Worm (Caenorhabditis elegans) whole organism, mixed stage, embryonic: Measurements from ENCODE around the gene srz-99.

Source experiments
- M03D4.4 ChIP-seq: sonication (generic microtip); optimal IDR thresholded peaks from 2 replicates; lab custom pipeline; 2017; ENCODE audit warnings: mild to moderate bottlenecking, missing genetic modification characterization, missing compliant biosample characterization
- hlh-1 ChIP-seq: fragments of 150-350 bp; optimal IDR thresholded peaks from 2 replicates; lab custom pipeline; 2014; ENCODE audit warnings: missing biosample characterization, missing genetic modification reagents, missing genetic modification characterization
- lsy-2 ChIP-seq: fragments of 150-350 bp; optimal IDR thresholded peaks from 2 replicates; lab custom pipeline; 2014; ENCODE audit warnings: missing biosample characterization, missing genetic modification characterization
- mab-5 ChIP-seq: fragments of 150-350 bp; optimal IDR thresholded peaks from 2 replicates; lab custom pipeline; 2014; ENCODE audit warnings: missing biosample characterization, missing genetic modification characterization
- nhr-76 ChIP-seq: sonication (generic microtip); optimal IDR thresholded peaks from 2 replicates; lab custom pipeline; 2017; ENCODE audit warnings: missing biosample characterization, missing genetic modification characterization
- snpc-4 ChIP-seq: fragments of 150-350 bp; optimal IDR thresholded peaks from 2 replicates; lab custom pipeline; 2014; ENCODE audit warnings: missing biosample characterization, missing genetic modification characterization
- sptf-1 ChIP-seq: sonication (generic microtip); optimal IDR thresholded peaks from 2 replicates; lab custom pipeline; 2017; ENCODE audit warnings: mild to moderate bottlenecking, missing genetic modification characterization, moderate library complexity, missing compliant biosample characterization

DNA sequence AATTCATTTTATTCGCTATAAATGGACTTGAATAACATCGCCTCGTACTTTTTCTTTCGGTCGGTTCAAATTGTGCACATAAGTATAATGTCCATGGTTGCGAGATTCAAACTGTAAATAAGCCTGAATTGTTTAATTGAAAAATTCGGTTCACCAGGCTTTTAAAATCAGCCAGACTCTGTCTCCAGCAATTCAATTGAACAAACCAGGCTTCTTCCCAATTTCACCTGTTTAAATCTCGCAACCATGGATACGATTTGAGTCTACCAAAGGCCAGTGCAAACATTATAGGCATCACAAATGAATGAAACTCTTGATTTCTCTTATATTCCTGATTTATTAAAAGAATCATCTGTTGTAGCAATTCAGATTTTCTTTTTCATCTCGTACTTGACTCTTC lies 1.5 kb downstream of the srz-99 start, which contains the start of gene srz-100:
- no peak for TF ChIP-seq M03D4.4 (tag; lab: Kevin White, UChicago)
- TF ChIP-seq nhr-76 (tag; lab: Kevin White, UChicago): no peak
- no peak for TF ChIP-seq sptf-1 (tag; lab: Kevin White, UChicago)
- no peak for TF ChIP-seq hlh-1 (tag; lab: Kevin White, UChicago)
- no peak for TF ChIP-seq mab-5
- TF ChIP-seq lsy-2 (tag; lab: Kevin White, UChicago): no peak
- no peak for TF ChIP-seq snpc-4 (tag; lab: Kevin White, UChicago)
